Worm (Caenorhabditis elegans) whole organism, late embryonic: ENCODE data around the gene gex-2.

ENCODE experiments used
- F13H6.1 ChIP-seq: sonication (generic microtip); optimal IDR thresholded peaks from 2 replicates; lab custom pipeline; 2016; ENCODE audit warnings: missing genetic modification characterization, missing compliant biosample characterization
- T23F11.4 ChIP-seq: fragments of 200-800 bp; sonication (Bioruptor generic); optimal IDR thresholded peaks from 2 replicates; lab custom pipeline; 2018; ENCODE audit warnings: mild to moderate bottlenecking, missing genetic modification characterization, missing compliant biosample characterization
- Y22D7AL.16 ChIP-seq: sonication (generic microtip); optimal IDR thresholded peaks from 2 replicates; lab custom pipeline; 2016; ENCODE audit warnings: missing genetic modification characterization, missing compliant biosample characterization
- ahr-1 ChIP-seq: sonication (generic microtip); optimal IDR thresholded peaks from 2 replicates; lab custom pipeline; 2016; ENCODE audit warnings: missing genetic modification characterization, missing compliant biosample characterization
- ama-1 ChIP-seq: fragments of 150-350 bp; optimal IDR thresholded peaks from 2 replicates; lab custom pipeline; 2014
- ceh-18 ChIP-seq: sonication (generic microtip); optimal IDR thresholded peaks from 2 replicates; lab custom pipeline; 2016; ENCODE audit warnings: missing genetic modification characterization, missing compliant biosample characterization
- ceh-2 ChIP-seq: sonication (generic microtip); optimal IDR thresholded peaks from 2 replicates; lab custom pipeline; 2016; ENCODE audit warnings: missing genotype, missing genetic modification characterization, missing compliant biosample characterization
- ceh-24 ChIP-seq: sonication (generic microtip); optimal IDR thresholded peaks from 2 replicates; lab custom pipeline; 2016; ENCODE audit warnings: mild to moderate bottlenecking, missing genetic modification characterization, missing compliant biosample characterization
- ceh-45 ChIP-seq: fragments of 200-800 bp; sonication (Bioruptor generic); IDR thresholded peaks from 2 replicates; pipeline ENCODE4 v1.3.6; 2022; ENCODE audit warnings: missing genetic modification reagents, missing genetic modification characterization, missing compliant biosample characterization
- ceh-9 ChIP-seq: sonication (generic microtip); optimal IDR thresholded peaks from 2 replicates; lab custom pipeline; 2016; ENCODE audit warnings: mild to moderate bottlenecking, missing genetic modification characterization, inconsistent platforms, missing compliant biosample characterization
- elt-2 ChIP-seq: sonication (generic microtip); optimal IDR thresholded peaks from 2 replicates; lab custom pipeline; 2016; ENCODE audit warnings: missing genetic modification reagents, missing genetic modification characterization, missing compliant biosample characterization
- elt-4 ChIP-seq: sonication (generic microtip); optimal IDR thresholded peaks from 2 replicates; lab custom pipeline; 2016; ENCODE audit warnings: missing genetic modification characterization, missing compliant biosample characterization
- ets-4 ChIP-seq: sonication (generic microtip); optimal IDR thresholded peaks from 2 replicates; lab custom pipeline; 2016; ENCODE audit warnings: missing genetic modification characterization, missing compliant biosample characterization
- eyg-1 ChIP-seq: sonication (generic microtip); optimal IDR thresholded peaks from 2 replicates; lab custom pipeline; 2016; ENCODE audit warnings: missing genotype, missing genetic modification characterization, missing compliant biosample characterization
- fax-1 ChIP-seq: sonication (generic microtip); optimal IDR thresholded peaks from 2 replicates; lab custom pipeline; 2016; ENCODE audit warnings: missing genotype, missing genetic modification characterization, missing compliant biosample characterization
- fkh-6 ChIP-seq: sonication (generic microtip); optimal IDR thresholded peaks from 2 replicates; lab custom pipeline; 2016; ENCODE audit warnings: missing genetic modification characterization, missing compliant biosample characterization
- gmeb-2 ChIP-seq: sonication (generic microtip); optimal IDR thresholded peaks from 2 replicates; lab custom pipeline; 2016; ENCODE audit warnings: missing genetic modification characterization, inconsistent platforms, missing compliant biosample characterization
- hlh-13 ChIP-seq: fragments of 200-800 bp; sonication (Bioruptor generic); optimal IDR thresholded peaks from 2 replicates; lab custom pipeline; 2018; ENCODE audit warnings: mild to moderate bottlenecking, missing genetic modification characterization, missing compliant biosample characterization
- hlh-30 ChIP-seq: sonication (generic microtip); optimal IDR thresholded peaks from 2 replicates; lab custom pipeline; 2017; ENCODE audit warnings: antibody characterized with exemption, missing genetic modification characterization, missing compliant biosample characterization; ENCODE audit not compliant: insufficient read depth
- hlh-6 ChIP-seq: sonication (generic microtip); optimal IDR thresholded peaks from 2 replicates; lab custom pipeline; 2016; ENCODE audit warnings: missing genotype, missing genetic modification characterization, missing compliant biosample characterization
- hlh-8 ChIP-seq: sonication (generic microtip); optimal IDR thresholded peaks from 2 replicates; lab custom pipeline; 2016; ENCODE audit warnings: missing genotype, missing genetic modification characterization, missing compliant biosample characterization
- lin-11 ChIP-seq: fragments of 200-800 bp; sonication (Bioruptor generic); optimal IDR thresholded peaks from 2 replicates; lab custom pipeline; 2018; ENCODE audit warnings: mild to moderate bottlenecking, missing genetic modification characterization, missing compliant biosample characterization
- madf-2 ChIP-seq: sonication (generic microtip); optimal IDR thresholded peaks from 2 replicates; lab custom pipeline; 2017; ENCODE audit warnings: missing genetic modification characterization, missing compliant biosample characterization
- nfya-1 ChIP-seq: sonication (generic microtip); optimal IDR thresholded peaks from 2 replicates; lab custom pipeline; 2017; ENCODE audit warnings: missing genetic modification characterization, mild to moderate bottlenecking, missing compliant biosample characterization, antibody characterized with exemption, moderate library complexity
- nhr-11 ChIP-seq: fragments of 150-350 bp; optimal IDR thresholded peaks from 2 replicates; lab custom pipeline; 2014; ENCODE audit warnings: missing biosample characterization, missing genetic modification characterization
- odd-2 ChIP-seq: sonication (generic microtip); optimal IDR thresholded peaks from 2 replicates; lab custom pipeline; 2017; ENCODE audit warnings: antibody characterized with exemption, mild to moderate bottlenecking, missing genetic modification characterization, missing compliant biosample characterization
- pat-9 ChIP-seq: fragments of 200-800 bp; sonication (Bioruptor generic); optimal IDR thresholded peaks from 2 replicates; lab custom pipeline; 2018; ENCODE audit warnings: mild to moderate bottlenecking, missing genetic modification characterization, moderate library complexity, missing compliant biosample characterization
- pax-1 ChIP-seq: fragments of 150-350 bp; optimal IDR thresholded peaks from 2 replicates; lab custom pipeline; 2014; ENCODE audit warnings: missing biosample characterization, missing genetic modification characterization
- pha-4 ChIP-seq: fragments of 150-350 bp; optimal IDR thresholded peaks from 2 replicates; lab custom pipeline; 2018; ENCODE audit warnings: missing biosample characterization, missing genetic modification reagents, missing genetic modification characterization
- pros-1 ChIP-seq: fragments of 150-350 bp; optimal IDR thresholded peaks from 2 replicates; lab custom pipeline; 2014; ENCODE audit warnings: missing biosample characterization, missing genetic modification reagents, missing genetic modification characterization
- ref-2 ChIP-seq: sonication (generic microtip); optimal IDR thresholded peaks from 2 replicates; lab custom pipeline; 2016; ENCODE audit warnings: missing genetic modification characterization, missing compliant biosample characterization
- rnt-1 ChIP-seq: sonication (generic microtip); optimal IDR thresholded peaks from 2 replicates; lab custom pipeline; 2016; ENCODE audit warnings: missing genetic modification characterization, missing compliant biosample characterization
- sdc-2 ChIP-seq: sonication (generic microtip); optimal IDR thresholded peaks from 2 replicates; lab custom pipeline; 2016; ENCODE audit warnings: missing genotype, missing genetic modification characterization, missing compliant biosample characterization
- sox-2 ChIP-seq: fragments of 200-800 bp; sonication (Bioruptor generic); IDR thresholded peaks from 2 replicates; pipeline ENCODE4 v1.3.6; 2022; ENCODE audit warnings: missing genetic modification reagents, missing genetic modification characterization, missing compliant biosample characterization
- syd-9 ChIP-seq: sonication (generic microtip); optimal IDR thresholded peaks from 2 replicates; lab custom pipeline; 2016; ENCODE audit warnings: mild to moderate bottlenecking, missing genetic modification characterization, moderate library complexity, missing compliant biosample characterization
- tbx-2 ChIP-seq: sonication (generic microtip); optimal IDR thresholded peaks from 2 replicates; lab custom pipeline; 2016; ENCODE audit warnings: missing genetic modification characterization, missing compliant biosample characterization
- tbx-7 ChIP-seq: sonication (generic microtip); optimal IDR thresholded peaks from 2 replicates; lab custom pipeline; 2016; ENCODE audit warnings: missing genotype, missing genetic modification characterization, missing compliant biosample characterization
- ttx-3 ChIP-seq: sonication (generic microtip); optimal IDR thresholded peaks from 2 replicates; lab custom pipeline; 2016; ENCODE audit warnings: missing genetic modification reagents, missing genetic modification characterization, missing compliant biosample characterization
- unc-86 ChIP-seq: sonication (generic microtip); optimal IDR thresholded peaks from 2 replicates; lab custom pipeline; 2016; ENCODE audit warnings: missing genetic modification characterization, missing compliant biosample characterization
- zip-5 ChIP-seq: sonication (generic microtip); optimal IDR thresholded peaks from 2 replicates; lab custom pipeline; 2016; ENCODE audit warnings: missing genetic modification characterization, missing compliant biosample characterization
- ztf-16 ChIP-seq: sonication (generic microtip); optimal IDR thresholded peaks from 2 replicates; lab custom pipeline; 2017; ENCODE audit warnings: missing genetic modification characterization, missing compliant biosample characterization

gex-2 gene

ce11 chrIV:572487-572886, at the start of gene gex-2:
gex-2 (plus strand) TSS chrIV:572769.
- TF ChIP-seq hlh-6 (tag; lab: Kevin White, UChicago): no peak
- no peak for TF ChIP-seq pax-1 (tag; lab: Kevin White, UChicago)
- TF ChIP-seq rnt-1 (tag; lab: Kevin White, UChicago): no peak
- TF ChIP-seq T23F11.4 (GFP tag; lab: Kevin White, UChicago): no peak
- TF ChIP-seq ztf-16: no peak
- TF ChIP-seq ets-4 (tag; lab: Kevin White, UChicago): no peak
- TF ChIP-seq hlh-30 (tag; lab: Kevin White, UChicago): no peak
- no peak for TF ChIP-seq F13H6.1 (tag; lab: Kevin White, UChicago)
- no peak for TF ChIP-seq ceh-24
- no peak for TF ChIP-seq ama-1 (lab: Kevin White, UChicago)
- no peak for TF ChIP-seq hlh-8
- no peak for TF ChIP-seq pha-4 (tag; lab: Kevin White, UChicago)
- TF ChIP-seq tbx-2 (tag; lab: Kevin White, UChicago): peak; percentile 27
- TF ChIP-seq elt-2 (tag; lab: Kevin White, UChicago): no peak
- no peak for TF ChIP-seq syd-9 (tag; lab: Kevin White, UChicago)
- TF ChIP-seq tbx-7 (tag; lab: Kevin White, UChicago): no peak
- TF ChIP-seq sdc-2 (tag; lab: Kevin White, UChicago): no peak
- TF ChIP-seq ceh-18: no peak
- TF ChIP-seq zip-5 (tag; lab: Kevin White, UChicago): no peak
- peak; percentile 22 for TF ChIP-seq fkh-6
- TF ChIP-seq ref-2 (tag; lab: Kevin White, UChicago): peak; percentile 3
- no peak for TF ChIP-seq odd-2 (tag; lab: Kevin White, UChicago)
- TF ChIP-seq nhr-11 (tag; lab: Kevin White, UChicago): no peak
- no peak for TF ChIP-seq pat-9 (tag; lab: Kevin White, UChicago)
- TF ChIP-seq nfya-1: peak; percentile 1
- no peak for TF ChIP-seq ceh-45 (GFP tag; lab: Robert Waterston, UW)
- no peak for TF ChIP-seq sox-2 (GFP tag; lab: Robert Waterston, UW)
- TF ChIP-seq madf-2 (tag; lab: Kevin White, UChicago): no peak
- TF ChIP-seq Y22D7AL.16 (tag; lab: Kevin White, UChicago): no peak
- no peak for TF ChIP-seq hlh-13 (GFP tag; lab: Kevin White, UChicago)
- TF ChIP-seq pros-1 (tag; lab: Kevin White, UChicago): no peak

- no peak for TF ChIP-seq ttx-3 (tag; lab: Kevin White, UChicago)
- no peak for TF ChIP-seq fkh-6
- TF ChIP-seq pros-1 (tag; lab: Kevin White, UChicago): no peak
- no peak for TF ChIP-seq F13H6.1 (tag; lab: Kevin White, UChicago)
- TF ChIP-seq elt-4: no peak
- TF ChIP-seq fax-1 (tag; lab: Kevin White, UChicago): no peak
- no peak for TF ChIP-seq ahr-1 (tag; lab: Kevin White, UChicago)
Measured at ce11 chrIV:523595-523994, 49.0 kb upstream of the gex-2 start, which contains the start of gene asm-3. asm-3 (minus strand) TSS chrIV:523809.

ce11 chrIV:524352-524751, 48.2 kb upstream of the gex-2 start, which contains the start of gene W03G1.2:
W03G1.2 (plus strand) TSS chrIV:524652.
- TF ChIP-seq lin-11: no peak
- TF ChIP-seq pax-1 (tag; lab: Kevin White, UChicago): no peak
- TF ChIP-seq fax-1 (tag; lab: Kevin White, UChicago): no peak
- no peak for TF ChIP-seq eyg-1 (tag; lab: Kevin White, UChicago)
- TF ChIP-seq ceh-18: no peak

ce11 chrIV:531835-532234, 40.7 kb upstream of the gex-2 start, which contains the start of gene glt-7:
glt-7 (plus strand) TSS chrIV:532135.
- TF ChIP-seq unc-86: no peak
- no peak for TF ChIP-seq gmeb-2 (tag; lab: Kevin White, UChicago)
- TF ChIP-seq F13H6.1 (tag; lab: Kevin White, UChicago): no peak
- TF ChIP-seq ztf-16: no peak
- no peak for TF ChIP-seq ceh-9 (tag; lab: Kevin White, UChicago)
- no peak for TF ChIP-seq ceh-2
- TF ChIP-seq pha-4 (tag; lab: Kevin White, UChicago): no peak
